Worm (Caenorhabditis elegans) whole organism, late embryonic: ENCODE data around the gene K09D9.3.

ENCODE experiments used
- C08G9.2 ChIP-seq: sonication (generic microtip); optimal IDR thresholded peaks from 2 replicates; lab custom pipeline; 2016; ENCODE audit warnings: mild to moderate bottlenecking, missing genetic modification characterization, moderate library complexity, missing compliant biosample characterization
- C38D4.7 ChIP-seq: fragments of 200-800 bp; sonication (Bioruptor generic); optimal IDR thresholded peaks from 2 replicates; lab custom pipeline; 2018; ENCODE audit warnings: mild to moderate bottlenecking, missing genetic modification characterization, moderate library complexity, missing compliant biosample characterization
- K02D7.2 ChIP-seq: sonication (generic microtip); optimal IDR thresholded peaks from 2 replicates; lab custom pipeline; 2017; ENCODE audit warnings: mild to moderate bottlenecking, missing genetic modification characterization, missing compliant biosample characterization
- ahr-1 ChIP-seq: sonication (generic microtip); optimal IDR thresholded peaks from 2 replicates; lab custom pipeline; 2016; ENCODE audit warnings: missing genetic modification characterization, missing compliant biosample characterization
- ama-1 ChIP-seq: fragments of 150-350 bp; optimal IDR thresholded peaks from 2 replicates; lab custom pipeline; 2014
- ceh-18 ChIP-seq: sonication (generic microtip); optimal IDR thresholded peaks from 2 replicates; lab custom pipeline; 2016; ENCODE audit warnings: missing genetic modification characterization, missing compliant biosample characterization
- ceh-2 ChIP-seq: sonication (generic microtip); optimal IDR thresholded peaks from 2 replicates; lab custom pipeline; 2016; ENCODE audit warnings: missing genotype, missing genetic modification characterization, missing compliant biosample characterization
- ceh-31 ChIP-seq: sonication (generic microtip); optimal IDR thresholded peaks from 2 replicates; lab custom pipeline; 2016; ENCODE audit warnings: missing genetic modification characterization, missing compliant biosample characterization
- ceh-34 ChIP-seq: sonication (generic microtip); optimal IDR thresholded peaks from 2 replicates; lab custom pipeline; 2016; ENCODE audit warnings: mild to moderate bottlenecking, missing genetic modification characterization, missing compliant biosample characterization
- ceh-45 ChIP-seq: fragments of 200-800 bp; sonication (Bioruptor generic); IDR thresholded peaks from 2 replicates; pipeline ENCODE4 v1.3.6; 2022; ENCODE audit warnings: missing genetic modification reagents, missing genetic modification characterization, missing compliant biosample characterization
- ceh-48 ChIP-seq: sonication (generic microtip); optimal IDR thresholded peaks from 2 replicates; lab custom pipeline; 2016; ENCODE audit warnings: missing genetic modification characterization, inconsistent platforms, missing compliant biosample characterization
- ceh-6 ChIP-seq: fragments of 200-800 bp; sonication (Bioruptor generic); optimal IDR thresholded peaks from 2 replicates; lab custom pipeline; 2018; ENCODE audit warnings: mild to moderate bottlenecking, missing genetic modification characterization, missing compliant biosample characterization
- ceh-9 ChIP-seq: sonication (generic microtip); optimal IDR thresholded peaks from 2 replicates; lab custom pipeline; 2016; ENCODE audit warnings: mild to moderate bottlenecking, missing genetic modification characterization, inconsistent platforms, missing compliant biosample characterization
- che-1 ChIP-seq: sonication (generic microtip); optimal IDR thresholded peaks from 2 replicates; lab custom pipeline; 2016; ENCODE audit warnings: mild to moderate bottlenecking, missing genetic modification characterization, missing compliant biosample characterization
- dmd-4 ChIP-seq: sonication (generic microtip); optimal IDR thresholded peaks from 2 replicates; lab custom pipeline; 2016; ENCODE audit warnings: borderline replicate concordance, missing genetic modification characterization, missing compliant biosample characterization
- dve-1 ChIP-seq: sonication (generic microtip); optimal IDR thresholded peaks from 2 replicates; lab custom pipeline; 2017; ENCODE audit warnings: antibody characterized with exemption, mild to moderate bottlenecking, missing genetic modification characterization, missing compliant biosample characterization
- elt-2 ChIP-seq: sonication (generic microtip); optimal IDR thresholded peaks from 2 replicates; lab custom pipeline; 2016; ENCODE audit warnings: missing genetic modification reagents, missing genetic modification characterization, missing compliant biosample characterization
- elt-4 ChIP-seq: sonication (generic microtip); optimal IDR thresholded peaks from 2 replicates; lab custom pipeline; 2016; ENCODE audit warnings: missing genetic modification characterization, missing compliant biosample characterization
- fax-1 ChIP-seq: sonication (generic microtip); optimal IDR thresholded peaks from 2 replicates; lab custom pipeline; 2016; ENCODE audit warnings: missing genotype, missing genetic modification characterization, missing compliant biosample characterization
- fkh-10 ChIP-seq: fragments of 150-350 bp; optimal IDR thresholded peaks from 2 replicates; lab custom pipeline; 2014; ENCODE audit warnings: missing biosample characterization, missing genetic modification reagents, missing genetic modification characterization
- gmeb-2 ChIP-seq: sonication (generic microtip); optimal IDR thresholded peaks from 2 replicates; lab custom pipeline; 2016; ENCODE audit warnings: missing genetic modification characterization, inconsistent platforms, missing compliant biosample characterization
- hlh-13 ChIP-seq: fragments of 200-800 bp; sonication (Bioruptor generic); optimal IDR thresholded peaks from 2 replicates; lab custom pipeline; 2018; ENCODE audit warnings: mild to moderate bottlenecking, missing genetic modification characterization, missing compliant biosample characterization
- hlh-15 ChIP-seq: sonication (generic microtip); optimal IDR thresholded peaks from 2 replicates; lab custom pipeline; 2016; ENCODE audit warnings: missing genetic modification characterization, missing compliant biosample characterization
- hlh-8 ChIP-seq: sonication (generic microtip); optimal IDR thresholded peaks from 2 replicates; lab custom pipeline; 2016; ENCODE audit warnings: missing genotype, missing genetic modification characterization, missing compliant biosample characterization
- lim-6 ChIP-seq: sonication (generic microtip); optimal IDR thresholded peaks from 2 replicates; lab custom pipeline; 2016; ENCODE audit warnings: missing genetic modification characterization, missing compliant biosample characterization
- lin-11 ChIP-seq: fragments of 200-800 bp; sonication (Bioruptor generic); optimal IDR thresholded peaks from 2 replicates; lab custom pipeline; 2018; ENCODE audit warnings: mild to moderate bottlenecking, missing genetic modification characterization, missing compliant biosample characterization
- madf-2 ChIP-seq: sonication (generic microtip); optimal IDR thresholded peaks from 2 replicates; lab custom pipeline; 2017; ENCODE audit warnings: missing genetic modification characterization, missing compliant biosample characterization
- mec-3 ChIP-seq: sonication (generic microtip); optimal IDR thresholded peaks from 2 replicates; lab custom pipeline; 2016; ENCODE audit warnings: borderline replicate concordance, missing genetic modification characterization, missing compliant biosample characterization
- nfya-1 ChIP-seq: sonication (generic microtip); optimal IDR thresholded peaks from 2 replicates; lab custom pipeline; 2017; ENCODE audit warnings: missing genetic modification characterization, mild to moderate bottlenecking, missing compliant biosample characterization, antibody characterized with exemption, moderate library complexity
- nhr-11 ChIP-seq: fragments of 150-350 bp; optimal IDR thresholded peaks from 2 replicates; lab custom pipeline; 2014; ENCODE audit warnings: missing biosample characterization, missing genetic modification characterization
- nhr-232 ChIP-seq: sonication (generic microtip); optimal IDR thresholded peaks from 2 replicates; lab custom pipeline; 2016; ENCODE audit warnings: missing genetic modification characterization, missing compliant biosample characterization
- npax-4 ChIP-seq: sonication (generic microtip); optimal IDR thresholded peaks from 2 replicates; lab custom pipeline; 2016; ENCODE audit warnings: missing genetic modification characterization, missing compliant biosample characterization
- odd-2 ChIP-seq: sonication (generic microtip); optimal IDR thresholded peaks from 2 replicates; lab custom pipeline; 2017; ENCODE audit warnings: antibody characterized with exemption, mild to moderate bottlenecking, missing genetic modification characterization, missing compliant biosample characterization
- pag-3 ChIP-seq: sonication (generic microtip); optimal IDR thresholded peaks from 2 replicates; lab custom pipeline; 2016; ENCODE audit warnings: missing compliant biosample characterization, missing genetic modification characterization, borderline replicate concordance
- pha-4 ChIP-seq: fragments of 150-350 bp; optimal IDR thresholded peaks from 2 replicates; lab custom pipeline; 2018; ENCODE audit warnings: missing biosample characterization, missing genetic modification reagents, missing genetic modification characterization
- rnt-1 ChIP-seq: sonication (generic microtip); optimal IDR thresholded peaks from 2 replicates; lab custom pipeline; 2016; ENCODE audit warnings: missing genetic modification characterization, missing compliant biosample characterization
- sdc-2 ChIP-seq: sonication (generic microtip); optimal IDR thresholded peaks from 2 replicates; lab custom pipeline; 2016; ENCODE audit warnings: missing genotype, missing genetic modification characterization, missing compliant biosample characterization
- sox-2 ChIP-seq: fragments of 200-800 bp; sonication (Bioruptor generic); IDR thresholded peaks from 2 replicates; pipeline ENCODE4 v1.3.6; 2022; ENCODE audit warnings: missing genetic modification reagents, missing genetic modification characterization, missing compliant biosample characterization
- tbx-2 ChIP-seq: sonication (generic microtip); optimal IDR thresholded peaks from 2 replicates; lab custom pipeline; 2016; ENCODE audit warnings: missing genetic modification characterization, missing compliant biosample characterization
- tbx-7 ChIP-seq: sonication (generic microtip); optimal IDR thresholded peaks from 2 replicates; lab custom pipeline; 2016; ENCODE audit warnings: missing genotype, missing genetic modification characterization, missing compliant biosample characterization
- ttx-3 ChIP-seq: sonication (generic microtip); optimal IDR thresholded peaks from 2 replicates; lab custom pipeline; 2016; ENCODE audit warnings: missing genetic modification reagents, missing genetic modification characterization, missing compliant biosample characterization
- unc-55 ChIP-seq: sonication (generic microtip); optimal IDR thresholded peaks from 2 replicates; lab custom pipeline; 2017; ENCODE audit warnings: missing biosample characterization, missing genetic modification reagents, missing genetic modification characterization
- zip-5 ChIP-seq: sonication (generic microtip); optimal IDR thresholded peaks from 2 replicates; lab custom pipeline; 2016; ENCODE audit warnings: missing genetic modification characterization, missing compliant biosample characterization
- ztf-16 ChIP-seq: sonication (generic microtip); optimal IDR thresholded peaks from 2 replicates; lab custom pipeline; 2017; ENCODE audit warnings: missing genetic modification characterization, missing compliant biosample characterization

K09D9.3 gene

ce11 chrV:4005219-4005618 lies 14.1 kb upstream of the K09D9.3 start, which contains the start of gene srh-8:
Gene srh-8 (plus strand): TSS chrV:4005519.
- TF ChIP-seq ztf-16 (tag; lab: Kevin White, UChicago) = no peak
- TF ChIP-seq che-1 (tag; lab: Kevin White, UChicago) = no peak
- no peak for TF ChIP-seq ceh-34 (tag; lab: Kevin White, UChicago)
- no peak for TF ChIP-seq hlh-13 (GFP tag; lab: Kevin White, UChicago)
- no peak for TF ChIP-seq hlh-15 (tag; lab: Kevin White, UChicago)
- no peak for TF ChIP-seq ceh-31
- TF ChIP-seq nhr-232 = no peak
- no peak for TF ChIP-seq ahr-1 (tag; lab: Kevin White, UChicago)
- no peak for TF ChIP-seq sdc-2 (tag; lab: Kevin White, UChicago)
- TF ChIP-seq nhr-11 (tag; lab: Kevin White, UChicago) = no peak
- no peak for TF ChIP-seq C08G9.2 (tag; lab: Kevin White, UChicago)
- TF ChIP-seq ceh-2 = no peak

- no peak for TF ChIP-seq dmd-4 (tag; lab: Kevin White, UChicago)
- no peak for TF ChIP-seq ceh-9 (tag; lab: Kevin White, UChicago)
- no peak for TF ChIP-seq K02D7.2 (tag; lab: Kevin White, UChicago)
- no peak for TF ChIP-seq sox-2
- no peak for TF ChIP-seq ttx-3 (tag; lab: Kevin White, UChicago)
- TF ChIP-seq ceh-18 (tag; lab: Kevin White, UChicago) = no peak
- TF ChIP-seq gmeb-2 = no peak
- no peak for TF ChIP-seq fax-1
- no peak for TF ChIP-seq lin-11
- no peak for TF ChIP-seq rnt-1
- no peak for TF ChIP-seq hlh-8 (tag; lab: Kevin White, UChicago)
- TF ChIP-seq ceh-34 (tag; lab: Kevin White, UChicago) = no peak
- no peak for TF ChIP-seq madf-2 (tag; lab: Kevin White, UChicago)
- no peak for TF ChIP-seq lim-6
- TF ChIP-seq nfya-1 = no peak
- no peak for TF ChIP-seq unc-55 (GFP tag; lab: Kevin White, UChicago)
- TF ChIP-seq fkh-10 (GFP tag; lab: Kevin White, UChicago) = no peak
- no peak for TF ChIP-seq pha-4 (tag; lab: Kevin White, UChicago)
Measured at ce11 chrV:4007927-4008326, 11.4 kb upstream of the K09D9.3 start, which contains the start of gene srh-7. Gene srh-7 (plus strand): TSS chrV:4008227.

ce11 chrV:4010170-4010569 lies 9.1 kb upstream of the K09D9.3 start, which contains the start of gene srh-4:
Gene srh-4 (plus strand): TSS chrV:4010470.
- TF ChIP-seq nhr-11 (tag; lab: Kevin White, UChicago) (no peak), ceh-45 (GFP tag; lab: Robert Waterston, UW) (no peak), pha-4 (tag; lab: Kevin White, UChicago) (no peak), hlh-15 (tag; lab: Kevin White, UChicago) (no peak), ceh-6 (no peak), ztf-16 (tag; lab: Kevin White, UChicago) (no peak), ahr-1 (tag; lab: Kevin White, UChicago) (no peak), pag-3 (no peak), unc-55 (GFP tag; lab: Kevin White, UChicago) (no peak), fax-1 (no peak), elt-2 (tag; lab: Kevin White, UChicago) (no peak), dve-1 (tag; lab: Kevin White, UChicago) (no peak), C38D4.7 (GFP tag; lab: Kevin White, UChicago) (no peak), mec-3 (tag; lab: Kevin White, UChicago) (no peak), tbx-2 (tag; lab: Kevin White, UChicago) (no peak), ceh-2 (no peak)

- TF ChIP-seq fax-1 = no peak
- no peak for TF ChIP-seq hlh-8 (tag; lab: Kevin White, UChicago)
- no peak for TF ChIP-seq tbx-7
- TF ChIP-seq elt-4 (tag; lab: Kevin White, UChicago) = no peak
- TF ChIP-seq hlh-15 (tag; lab: Kevin White, UChicago) = no peak
- TF ChIP-seq ceh-18 (tag; lab: Kevin White, UChicago) = no peak
- TF ChIP-seq npax-4 (tag; lab: Kevin White, UChicago) = no peak
- no peak for TF ChIP-seq unc-55 (GFP tag; lab: Kevin White, UChicago)
- no peak for TF ChIP-seq hlh-13 (GFP tag; lab: Kevin White, UChicago)
- TF ChIP-seq odd-2 (tag; lab: Kevin White, UChicago) = no peak
- no peak for TF ChIP-seq ceh-48 (tag; lab: Kevin White, UChicago)
- TF ChIP-seq ceh-31 = no peak
- TF ChIP-seq zip-5 (tag; lab: Kevin White, UChicago) = no peak
- no peak for TF ChIP-seq nhr-11 (tag; lab: Kevin White, UChicago)
- no peak for TF ChIP-seq ama-1 (lab: Kevin White, UChicago)
- no peak for TF ChIP-seq ztf-16 (tag; lab: Kevin White, UChicago)
Measured at ce11 chrV:4016780-4017179, 2.5 kb upstream of the K09D9.3 start, which contains the start of gene srw-89. Gene srw-89 (plus strand): TSS chrV:4017080.
